Fruit fly (Drosophila melanogaster): ENCODE measurements around the gene CG14204.

Gene CG14204

DNA sequence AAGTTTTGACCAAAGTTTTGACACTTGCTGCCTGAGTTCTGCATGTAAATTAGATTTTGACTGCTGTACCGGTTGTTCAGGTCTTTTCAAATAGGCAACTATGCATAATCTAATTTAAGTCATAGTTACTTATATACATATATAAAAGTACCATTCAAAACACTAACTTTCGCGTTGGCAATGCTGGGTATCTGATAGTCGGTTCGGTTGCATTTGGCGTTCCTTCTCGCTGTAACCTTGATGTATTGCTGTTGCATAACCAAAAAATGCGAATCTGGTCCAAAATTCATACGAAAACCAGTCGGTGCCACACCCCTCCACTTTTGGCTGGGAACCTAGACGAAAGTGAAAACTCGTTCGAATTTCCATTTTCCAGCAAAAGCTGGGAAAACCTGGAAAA lies 685 bp upstream of the CG14204 start (continued):
- TF ChIP-seq CG18764 (GFP tag; optimal IDR thresholded peaks at IDR 0.05) (no peak), slbo (GFP tag; IDR thresholded peaks at IDR 0.05) (no peak), ATbp (GFP tag; optimal IDR thresholded peaks at IDR 0.05) (no peak), CG8944 (GFP tag; optimal IDR thresholded peaks at IDR 0.05) (no peak), CG34422 (GFP tag; IDR thresholded peaks at IDR 0.05) (no peak), HLH4C (GFP tag; IDR thresholded peaks at IDR 0.05; ENCODE audit: partially characterized antibody) (peak; percentile 65), ERR (GFP tag; optimal IDR thresholded peaks at IDR 0.05) (no peak), Gsc (GFP tag; IDR thresholded peaks at IDR 0.05) (no peak), unpg (GFP tag; optimal IDR thresholded peaks at IDR 0.05) (no peak), CHES-1-like (GFP tag; optimal IDR thresholded peaks at IDR 0.05) (no peak), fd102C (GFP tag; optimal IDR thresholded peaks at IDR 0.05) (no peak), CG7786 (GFP tag; optimal IDR thresholded peaks at IDR 0.05) (no peak), hth (optimal IDR thresholded peaks at IDR 0.05) (no peak), CG5180 (GFP tag; optimal IDR thresholded peaks at IDR 0.05) (no peak), nerfin-2 (GFP tag; IDR thresholded peaks at IDR 0.05; ENCODE audit: partially characterized antibody) (peak; percentile 52), CG16863 (GFP tag; optimal IDR thresholded peaks at IDR 0.05) (no peak), mirr (GFP tag; optimal IDR thresholded peaks at IDR 0.05) (no peak), crp (GFP tag; optimal IDR thresholded peaks at IDR 0.05) (no peak), Sox100B (GFP tag; optimal IDR thresholded peaks at IDR 0.05) (no peak), dimm (GFP tag; IDR thresholded peaks at IDR 0.05) (no peak), da (GFP tag; optimal IDR thresholded peaks at IDR 0.05) (no peak), CG6689 (GFP tag; IDR thresholded peaks at IDR 0.05) (no peak), trh (GFP tag; optimal IDR thresholded peaks at IDR 0.05) (no peak), lilli (GFP tag; optimal IDR thresholded peaks at IDR 0.05) (no peak), CG6175 (GFP tag; IDR thresholded peaks at IDR 0.05) (no peak), Hmx (GFP tag; optimal IDR thresholded peaks at IDR 0.05) (no peak), CG2199 (GFP tag; IDR thresholded peaks at IDR 0.05) (no peak), vnd (GFP tag; IDR thresholded peaks at IDR 0.05; ENCODE audit: partially characterized antibody) (peak; percentile 51; the same call in 2 of the 3 replicates), run (tag; optimal IDR thresholded peaks at IDR 0.05) (no peak), Bgb (GFP tag; IDR thresholded peaks at IDR 0.05; ENCODE audit: partially characterized antibody) (peak; percentile 33; the same call in 1 of the 2 replicates), CG3995 (GFP tag; optimal IDR thresholded peaks at IDR 0.05) (no peak), ems (GFP tag; optimal IDR thresholded peaks at IDR 0.05) (no peak), gsb-n (tag; optimal IDR thresholded peaks at IDR 0.05) (no peak)

DNA sequence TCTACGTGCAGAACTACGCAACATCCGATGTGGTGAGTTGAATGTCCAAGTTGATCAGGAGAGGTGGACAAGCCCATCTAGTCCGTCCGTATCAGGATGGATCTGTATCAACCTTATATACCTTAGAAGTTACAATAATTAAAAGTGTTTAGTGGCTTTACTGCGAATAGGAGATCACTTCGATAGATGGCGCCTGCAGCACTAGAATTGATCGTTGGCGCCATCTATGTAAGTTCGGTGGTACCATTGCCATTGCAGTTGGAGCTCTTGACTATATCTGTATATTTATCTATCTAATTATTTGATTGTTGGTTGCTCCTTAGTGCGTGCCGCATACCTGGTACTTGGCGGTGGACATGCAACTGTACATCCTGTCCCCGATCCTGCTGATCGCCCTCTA lies 1.7 kb downstream of the CG14204 start:
- no peak for TF ChIP-seq luna (GFP tag; optimal IDR thresholded peaks at IDR 0.05)
- peak; percentile 87 for TF ChIP-seq CTCF (GFP tag; optimal IDR thresholded peaks at IDR 0.05)

DNA sequence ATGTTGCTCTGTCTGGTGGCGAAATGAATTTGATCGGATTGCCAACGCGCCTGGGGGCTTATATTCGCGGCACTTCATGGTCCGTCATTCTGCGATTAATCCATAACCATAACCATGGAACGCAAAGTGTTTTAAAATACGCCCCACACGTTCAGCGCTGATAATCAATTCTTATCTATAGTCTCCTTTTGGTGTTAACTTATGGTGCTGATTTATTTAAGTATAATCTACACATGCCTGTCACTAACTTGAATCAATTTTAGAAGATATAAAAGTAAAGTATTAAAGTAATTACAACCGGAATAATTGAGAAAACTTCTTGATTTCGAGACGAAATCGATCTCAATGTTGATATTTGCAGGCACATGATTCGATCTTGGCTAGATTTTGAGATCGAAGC lies 6.7 kb downstream of the CG14204 start, which contains the start of gene CG14219:
Gene CG14219, minus strand, starts transcription at position 101 of the 400 bp plus-strand sequence.
- peak; percentile 41 for TF ChIP-seq sug (tag; optimal IDR thresholded peaks at IDR 0.05)
- no peak for TF ChIP-seq CG43689 (GFP tag; IDR thresholded peaks at IDR 0.05)

DNA sequence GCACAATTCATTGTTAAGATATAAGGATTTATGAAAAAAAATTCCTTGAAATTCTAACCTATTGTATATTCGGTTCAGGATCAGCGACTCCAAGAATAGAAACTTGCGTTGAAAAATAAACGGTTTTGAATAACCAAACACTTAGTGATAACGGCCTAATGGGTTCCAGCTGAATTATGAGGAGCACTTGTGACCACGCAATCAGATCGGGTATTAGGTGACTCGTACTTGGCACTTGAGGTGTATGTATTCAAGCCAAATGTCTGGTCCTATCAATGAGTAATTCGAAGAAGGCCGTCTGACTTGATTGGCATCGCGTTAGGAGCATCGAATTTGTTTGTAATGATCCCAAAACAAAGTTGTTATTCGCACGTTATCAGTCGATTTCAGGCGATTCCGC lies 7.2 kb downstream of the CG14204 start:
- TF ChIP-seq HLHmδ (GFP tag; optimal IDR thresholded peaks at IDR 0.05): no peak
- TF ChIP-seq sug (tag; optimal IDR thresholded peaks at IDR 0.05): peak; percentile 43
- TF ChIP-seq Bgb (GFP tag; IDR thresholded peaks at IDR 0.05; ENCODE audit: partially characterized antibody): no peak
- no peak for TF ChIP-seq croc (GFP tag; conservative IDR thresholded peaks at IDR 0.05)
- TF ChIP-seq CG12219 (GFP tag; optimal IDR thresholded peaks at IDR 0.05): no peak
- peak; percentile 64 for TF ChIP-seq grn (GFP tag; optimal IDR thresholded peaks at IDR 0.05)
- TF ChIP-seq emc (GFP tag; optimal IDR thresholded peaks at IDR 0.05): no peak
- no peak for TF ChIP-seq trh (GFP tag; optimal IDR thresholded peaks at IDR 0.05)
- no peak for TF ChIP-seq bab2 (GFP tag; optimal IDR thresholded peaks at IDR 0.05)
- no peak for TF ChIP-seq CG32767 (GFP tag; IDR thresholded peaks at IDR 0.05)
- no peak for TF ChIP-seq Hmr (GFP tag; optimal IDR thresholded peaks at IDR 0.05)
- no peak for TF ChIP-seq dimm (GFP tag; IDR thresholded peaks at IDR 0.05)
- TF ChIP-seq CG6175 (GFP tag; IDR thresholded peaks at IDR 0.05): no peak
- no peak for TF ChIP-seq sob (GFP tag; IDR thresholded peaks at IDR 0.05)
- no peak for TF ChIP-seq CG16863 (GFP tag; optimal IDR thresholded peaks at IDR 0.05)
- no peak for TF ChIP-seq Ada2b (GFP tag; IDR thresholded peaks at IDR 0.05)
- no peak for TF ChIP-seq pros (GFP tag; optimal IDR thresholded peaks at IDR 0.05)
- peak; percentile 91 for TF ChIP-seq exex (tag; optimal IDR thresholded peaks at IDR 0.05)
